Worm (Caenorhabditis elegans) whole organism, L1 larva: Measurements from ENCODE around the gene lin-49.

Experiments
- C16A3.4 ChIP-seq: fragments of 150-350 bp; optimal IDR thresholded peaks from 2 replicates; lab custom pipeline; 2014; ENCODE audit warnings: missing biosample characterization, missing genetic modification characterization
- C34B4.2 ChIP-seq: sonication (generic microtip); optimal IDR thresholded peaks from 2 replicates; lab custom pipeline; 2017; ENCODE audit warnings: mild to moderate bottlenecking, missing genetic modification characterization, missing compliant biosample characterization
- Y116A8C.19 ChIP-seq: sonication (generic microtip); optimal IDR thresholded peaks from 2 replicates; lab custom pipeline; 2016; ENCODE audit warnings: missing compliant biosample characterization, missing genetic modification characterization, borderline replicate concordance
- aha-1 ChIP-seq: fragments of 150-350 bp; optimal IDR thresholded peaks from 2 replicates; lab custom pipeline; 2014; ENCODE audit warnings: missing biosample characterization, missing genetic modification characterization
- alr-1 ChIP-seq: fragments of 200-800 bp; sonication (Bioruptor generic); optimal IDR thresholded peaks from 2 replicates; lab custom pipeline; 2018; ENCODE audit warnings: borderline replicate concordance, mild to moderate bottlenecking, missing genetic modification characterization, missing compliant biosample characterization
- aly-2 ChIP-seq: fragments of 150-350 bp; optimal IDR thresholded peaks from 2 replicates; lab custom pipeline; 2014; ENCODE audit warnings: missing biosample characterization, missing genetic modification characterization
- blmp-1 ChIP-seq: fragments of 150-350 bp; optimal IDR thresholded peaks from 2 replicates; lab custom pipeline; 2014; ENCODE audit warnings: missing biosample characterization, missing genetic modification characterization
- ceh-63 ChIP-seq: fragments of 200-800 bp; sonication (Bioruptor generic); optimal IDR thresholded peaks from 2 replicates; lab custom pipeline; 2018; ENCODE audit warnings: mild to moderate bottlenecking, missing genetic modification characterization, missing compliant biosample characterization
- ceh-82 ChIP-seq, 3 experiments: fragments of 150-350 bp in 1 of 3; sonication (generic microtip) in 2 of 3; optimal IDR thresholded peaks; 2 replicates each; lab custom pipeline; 2014 to 2017; ENCODE audit warnings: missing biosample characterization in 3 of 3, missing genetic modification characterization in 3 of 3
- ceh-90 ChIP-seq: sonication (generic microtip); optimal IDR thresholded peaks from 2 replicates; lab custom pipeline; 2016; ENCODE audit warnings: missing genetic modification characterization, missing compliant biosample characterization
- ces-1 ChIP-seq: fragments of 150-350 bp; optimal IDR thresholded peaks from 2 replicates; lab custom pipeline; 2014; ENCODE audit warnings: missing biosample characterization, missing genetic modification reagents, missing genetic modification characterization
- dpl-1 ChIP-seq, 3 experiments: fragments of 150-350 bp in 2 of 3; sonication (generic microtip) in 1 of 3; optimal IDR thresholded peaks; 2 replicates each; lab custom pipeline; 2014 to 2017; ENCODE audit warnings: missing biosample characterization in 3 of 3, missing genetic modification characterization in 3 of 3, missing genetic modification reagents in 3 of 3
- dsc-1 ChIP-seq: sonication (generic microtip); optimal IDR thresholded peaks from 2 replicates; lab custom pipeline; 2016; ENCODE audit warnings: mild to moderate bottlenecking, missing genetic modification characterization, missing compliant biosample characterization
- efl-1 ChIP-seq, 4 experiments: fragments of 150-350 bp; optimal IDR thresholded peaks in 3 of 4; peaks in 1 of 4; 1 replicate in 1 of 4; 2 replicates in 3 of 4; lab custom pipeline; 2014; ENCODE audit warnings: missing biosample characterization in 2 of 4, missing genetic modification characterization in 2 of 4, missing genetic modification reagents in 2 of 4
- egl-13 ChIP-seq: sonication (generic microtip); optimal IDR thresholded peaks from 2 replicates; lab custom pipeline; 2016; ENCODE audit warnings: missing genotype, missing genetic modification reagents, missing genetic modification characterization, missing compliant biosample characterization
- egl-27 ChIP-seq, 2 experiments: fragments of 150-350 bp in 1 of 2; sonication (generic microtip); optimal IDR thresholded peaks; 3 replicates each; lab custom pipeline; 2017 to 2018; ENCODE audit warnings: missing biosample characterization in 2 of 2, missing genetic modification characterization in 2 of 2, missing genetic modification reagents in 2 of 2
- elt-3 ChIP-seq, 6 experiments: fragments of 150-350 bp in 1 of 6; sonication (generic microtip); optimal IDR thresholded peaks; 2 replicates each; lab custom pipeline; 2017 to 2018; ENCODE audit warnings: missing biosample characterization in 6 of 6, missing genetic modification characterization in 6 of 6, inconsistent platforms in 1 of 6
- ets-5 ChIP-seq: fragments of 200-800 bp; sonication (Bioruptor generic); IDR thresholded peaks from 2 replicates; pipeline ENCODE4 v1.3.6; 2022; ENCODE audit warnings: missing genetic modification characterization, missing compliant biosample characterization
- hlh-4 ChIP-seq: sonication (generic microtip); optimal IDR thresholded peaks from 2 replicates; lab custom pipeline; 2016; ENCODE audit warnings: mild to moderate bottlenecking, missing genetic modification characterization, missing compliant biosample characterization
- hpl-2 ChIP-seq: fragments of 150-350 bp; optimal IDR thresholded peaks from 2 replicates; lab custom pipeline; 2014; ENCODE audit warnings: missing biosample characterization, missing genetic modification reagents, missing genetic modification characterization
- lin-13 ChIP-seq: fragments of 150-350 bp; optimal IDR thresholded peaks from 2 replicates; lab custom pipeline; 2014; ENCODE audit warnings: missing biosample characterization, missing genetic modification reagents, missing genetic modification characterization
- lin-14 ChIP-seq: fragments of 200-800 bp; sonication (Bioruptor generic); optimal IDR thresholded peaks from 2 replicates; lab custom pipeline; 2018; ENCODE audit warnings: mild to moderate bottlenecking, missing genetic modification characterization, moderate library complexity, missing compliant biosample characterization
- lin-35 ChIP-seq, 2 experiments: fragments of 150-350 bp; optimal IDR thresholded peaks; 2 replicates each; lab custom pipeline; 2014; ENCODE audit warnings: missing biosample characterization in 2 of 2, missing genetic modification characterization in 2 of 2, missing genetic modification reagents in 2 of 2
- lsy-2 ChIP-seq, 2 experiments: fragments of 150-350 bp; optimal IDR thresholded peaks; 2 replicates each; lab custom pipeline; 2014; ENCODE audit warnings: missing biosample characterization in 2 of 2, missing genetic modification characterization in 2 of 2
- mdl-1 ChIP-seq, 2 experiments: fragments of 150-350 bp; optimal IDR thresholded peaks; 2 replicates each; lab custom pipeline; 2014 to 2017; ENCODE audit warnings: missing biosample characterization in 2 of 2, missing genetic modification characterization in 2 of 2, inconsistent platforms in 1 of 2
- mef-2 ChIP-seq: fragments of 150-350 bp; optimal IDR thresholded peaks from 2 replicates; lab custom pipeline; 2014; ENCODE audit warnings: missing biosample characterization, missing genetic modification characterization
- mep-1 ChIP-seq: fragments of 150-350 bp; optimal IDR thresholded peaks from 2 replicates; lab custom pipeline; 2014; ENCODE audit warnings: missing biosample characterization, missing genetic modification characterization
- nhr-20 ChIP-seq: sonication (generic microtip); optimal IDR thresholded peaks from 2 replicates; lab custom pipeline; 2016; ENCODE audit warnings: mild to moderate bottlenecking, missing genetic modification characterization, missing compliant biosample characterization
- nhr-47 ChIP-seq: sonication (generic microtip); optimal IDR thresholded peaks from 2 replicates; lab custom pipeline; 2016; ENCODE audit warnings: mild to moderate bottlenecking, missing genetic modification characterization, moderate library complexity, missing compliant biosample characterization
- nhr-71 ChIP-seq: sonication (generic microtip); optimal IDR thresholded peaks from 2 replicates; lab custom pipeline; 2016; ENCODE audit warnings: mild to moderate bottlenecking, missing genetic modification characterization, moderate library complexity, missing compliant biosample characterization
- nhr-76 ChIP-seq: sonication (generic microtip); optimal IDR thresholded peaks from 2 replicates; lab custom pipeline; 2017; ENCODE audit warnings: missing biosample characterization, missing genetic modification characterization
- nhr-85 ChIP-seq: sonication (generic microtip); peaks from one replicate; lab custom pipeline; 2016; ENCODE audit warnings: missing genetic modification characterization, inconsistent platforms, missing compliant biosample characterization
- nhr-90 ChIP-seq: sonication (generic microtip); optimal IDR thresholded peaks from 2 replicates; lab custom pipeline; 2016; ENCODE audit warnings: mild to moderate bottlenecking, missing genetic modification characterization, missing compliant biosample characterization; ENCODE audit not compliant: poor library complexity
- pag-3 ChIP-seq: sonication (generic microtip); optimal IDR thresholded peaks from 2 replicates; lab custom pipeline; 2017; ENCODE audit warnings: missing genetic modification characterization, mild to moderate bottlenecking, missing compliant biosample characterization, antibody characterized with exemption, borderline replicate concordance; ENCODE audit not compliant: insufficient read depth
- pax-3 ChIP-seq: fragments of 200-800 bp; sonication (Bioruptor generic); optimal IDR thresholded peaks from 2 replicates; lab custom pipeline; 2018; ENCODE audit warnings: mild to moderate bottlenecking, missing genetic modification characterization, moderate library complexity, missing compliant biosample characterization
- skn-1 ChIP-seq: fragments of 150-350 bp; optimal IDR thresholded peaks from 2 replicates; lab custom pipeline; 2014; ENCODE audit warnings: missing biosample characterization, missing genetic modification characterization
- snu-23 ChIP-seq: sonication (generic microtip); optimal IDR thresholded peaks from 2 replicates; lab custom pipeline; 2016; ENCODE audit warnings: missing genetic modification characterization, missing compliant biosample characterization
- sup-37 ChIP-seq: fragments of 200-800 bp; sonication (Bioruptor generic); optimal IDR thresholded peaks from 2 replicates; lab custom pipeline; 2018; ENCODE audit warnings: mild to moderate bottlenecking, missing genetic modification characterization, missing compliant biosample characterization
- tbx-2 ChIP-seq: sonication (generic microtip); optimal IDR thresholded peaks from 2 replicates; lab custom pipeline; 2016; ENCODE audit warnings: missing genetic modification characterization, missing compliant biosample characterization
- tlp-1 ChIP-seq: fragments of 150-350 bp; optimal IDR thresholded peaks from 2 replicates; lab custom pipeline; 2014; ENCODE audit warnings: missing biosample characterization, missing genetic modification characterization
- unc-86 ChIP-seq: sonication (generic microtip); optimal IDR thresholded peaks from 2 replicates; lab custom pipeline; 2016; ENCODE audit warnings: missing genetic modification characterization, missing compliant biosample characterization
- unc-98 ChIP-seq: fragments of 200-800 bp; sonication (Bioruptor generic); IDR thresholded peaks from 2 replicates; pipeline ENCODE4 v1.3.6; 2022; ENCODE audit warnings: missing genetic modification characterization, missing compliant biosample characterization
- xbp-1 ChIP-seq: sonication (generic microtip); optimal IDR thresholded peaks from 2 replicates; lab custom pipeline; 2016; ENCODE audit warnings: missing genetic modification characterization, missing compliant biosample characterization
- zag-1 ChIP-seq: fragments of 150-350 bp; optimal IDR thresholded peaks from 2 replicates; lab custom pipeline; 2014; ENCODE audit warnings: missing biosample characterization, missing genetic modification characterization
- ztf-11 ChIP-seq, 2 experiments: sonication (generic microtip); optimal IDR thresholded peaks; 2 replicates each; lab custom pipeline; 2016 to 2017; ENCODE audit warnings: missing genetic modification characterization in 2 of 2, missing biosample characterization in 1 of 2, missing compliant biosample characterization in 1 of 2

Gene lin-49

DNA sequence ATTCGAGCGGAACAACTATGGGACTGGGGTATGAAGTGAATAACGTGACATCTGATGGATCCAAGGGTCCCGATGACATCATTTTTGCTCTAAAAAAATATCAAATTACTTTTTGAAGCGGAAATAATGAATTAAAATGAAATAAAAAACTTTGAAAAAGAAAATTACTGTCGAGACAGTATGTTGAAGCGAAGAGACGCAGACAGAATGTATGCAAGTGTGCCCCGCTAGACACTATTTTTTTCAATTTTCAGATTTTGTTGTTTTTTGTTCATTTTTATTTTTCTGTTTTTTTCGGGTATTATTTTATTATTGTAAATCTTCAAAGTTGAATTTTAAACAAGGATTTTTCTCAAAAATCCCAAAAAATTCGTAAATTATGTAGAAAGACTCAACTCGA, 1.8 kb upstream of the lin-49 start, which contains the start of gene F42A9.8:
Gene F42A9.8 (minus strand): TSS at position 88 of the 400 bp plus-strand sequence.
- TF ChIP-seq lin-13 (GFP tag; lab: Kevin White, UChicago) (no peak), C34B4.2 (tag; lab: Kevin White, UChicago) (no peak), unc-86 (no peak), lsy-2 (tag; optimal IDR thresholded peaks at IDR 0.05; lab: Kevin White, UChicago) (peak; percentile 18 to 49), tbx-2 (tag; lab: Kevin White, UChicago) (no peak), zag-1 (tag; lab: Kevin White, UChicago) (no peak), elt-3 (tag; optimal IDR thresholded peaks at IDR 0.05; lab: Kevin White, UChicago) (no peak), mef-2 (tag; lab: Kevin White, UChicago) (no peak), xbp-1 (tag; lab: Kevin White, UChicago) (no peak), nhr-20 (tag; lab: Kevin White, UChicago) (peak; percentile 6), nhr-71 (tag; lab: Kevin White, UChicago) (peak; percentile 31), ets-5 (GFP tag; lab: Robert Waterston, UW) (no peak), lin-14 (GFP tag; lab: Kevin White, UChicago) (peak; percentile 42), ces-1 (GFP tag; lab: Kevin White, UChicago) (no peak), pax-3 (tag; lab: Kevin White, UChicago) (no peak), aha-1 (tag; lab: Kevin White, UChicago) (no peak), lin-35 (GFP tag; optimal IDR thresholded peaks at IDR 0.05; lab: Kevin White, UChicago) (peak in 1 of 2 experiments; percentile 42), tlp-1 (tag; lab: Kevin White, UChicago) (no peak), unc-98 (GFP tag; lab: Robert Waterston, UW) (no peak), nhr-76 (no peak), nhr-90 (no peak), dpl-1 (GFP tag; optimal IDR thresholded peaks at IDR 0.05; lab: Kevin White, UChicago) (peak in 1 of 3 experiments; percentile 30), ceh-63 (GFP tag; lab: Kevin White, UChicago) (no peak), aly-2 (tag; lab: Kevin White, UChicago) (no peak), snu-23 (GFP tag; lab: Kevin White, UChicago) (peak; percentile 35), pag-3 (tag; lab: Kevin White, UChicago) (no peak), efl-1 (optimal IDR thresholded peaks at IDR 0.05; lab: Kevin White, UChicago) (peak; percentile 25 to 26), efl-1 (GFP tag; optimal IDR thresholded peaks at IDR 0.05 in 1 of 2; lab: Kevin White, UChicago) (peak; percentile 39 to 85), ceh-90 (tag; lab: Kevin White, UChicago) (no peak), hpl-2 (GFP tag; lab: Kevin White, UChicago) (no peak), mdl-1 (tag; optimal IDR thresholded peaks at IDR 0.05; lab: Kevin White, UChicago) (no peak), mep-1 (peak; percentile 21), egl-27 (tag; optimal IDR thresholded peaks at IDR 0.05; lab: Kevin White, UChicago) (no peak), hlh-4 (tag; lab: Kevin White, UChicago) (no peak), blmp-1 (tag; lab: Kevin White, UChicago) (peak; percentile 6), ceh-82 (tag; optimal IDR thresholded peaks at IDR 0.05; lab: Kevin White, UChicago) (peak in 1 of 3 experiments; percentile 11), alr-1 (tag; lab: Kevin White, UChicago) (no peak), C16A3.4 (tag; lab: Kevin White, UChicago) (no peak)

DNA sequence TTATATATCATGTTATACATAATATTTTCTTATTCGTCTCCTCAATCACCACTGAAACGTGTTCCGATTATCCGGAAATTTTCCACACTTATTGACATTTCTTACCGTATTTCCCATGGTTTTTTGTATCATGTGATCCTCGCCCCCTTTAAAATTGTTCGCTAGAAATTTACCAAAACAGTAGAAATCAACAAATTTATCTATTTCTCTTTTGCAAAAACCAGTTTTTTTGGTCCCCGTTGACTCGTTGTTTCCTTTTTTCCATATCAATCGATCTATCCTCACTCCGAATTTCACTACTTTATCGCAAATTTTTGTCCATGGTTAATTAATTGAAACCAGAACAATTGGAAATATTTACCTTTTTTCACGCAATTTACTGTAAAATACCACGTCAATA, 5.2 kb downstream of the lin-49 start:
- TF ChIP-seq xbp-1 (tag; lab: Kevin White, UChicago) (no peak), nhr-85 (tag; lab: Kevin White, UChicago) (peak; percentile 70), ztf-11 (tag; optimal IDR thresholded peaks at IDR 0.05; lab: Kevin White, UChicago) (no peak), elt-3 (tag; optimal IDR thresholded peaks at IDR 0.05; lab: Kevin White, UChicago) (peak in 1 of 6 experiments; percentile 55), skn-1 (tag; lab: Kevin White, UChicago) (no peak), dpl-1 (GFP tag; optimal IDR thresholded peaks at IDR 0.05; lab: Kevin White, UChicago) (no peak), dsc-1 (tag; lab: Kevin White, UChicago) (no peak), C34B4.2 (tag; lab: Kevin White, UChicago) (no peak), pag-3 (tag; lab: Kevin White, UChicago) (no peak), zag-1 (tag; lab: Kevin White, UChicago) (no peak), sup-37 (GFP tag; lab: Kevin White, UChicago) (no peak), blmp-1 (tag; lab: Kevin White, UChicago) (peak; percentile 48), Y116A8C.19 (no peak), nhr-47 (no peak), egl-13 (tag; lab: Kevin White, UChicago) (no peak), C16A3.4 (tag; lab: Kevin White, UChicago) (no peak), aha-1 (tag; lab: Kevin White, UChicago) (no peak), hpl-2 (GFP tag; lab: Kevin White, UChicago) (no peak)
